Worm (Caenorhabditis elegans) whole organism, midembryonic: Measurements from ENCODE around the gene mai-1.

Experiments used
- T22C8.4 ChIP-seq: fragments of 200-800 bp; sonication (Bioruptor generic); IDR thresholded peaks from 2 replicates; pipeline ENCODE4 v1.3.6; 2022; ENCODE audit warnings: missing genetic modification characterization, missing compliant biosample characterization
- cog-1 ChIP-seq: sonication (generic microtip); optimal IDR thresholded peaks from 2 replicates; lab custom pipeline; 2016; ENCODE audit warnings: missing genetic modification characterization, missing compliant biosample characterization
- flt-1 ChIP-seq: fragments of 200-800 bp; sonication (Bioruptor generic); IDR thresholded peaks from 2 replicates; pipeline ENCODE4 v1.3.6; 2022; ENCODE audit warnings: missing genetic modification characterization, missing compliant biosample characterization
- med-1 ChIP-seq: sonication (generic microtip); optimal IDR thresholded peaks from 2 replicates; lab custom pipeline; 2017; ENCODE audit warnings: missing genetic modification characterization, mild to moderate bottlenecking, missing compliant biosample characterization, antibody characterized with exemption, missing genetic modification reagents; ENCODE audit not compliant: insufficient read depth
- ref-1 ChIP-seq: fragments of 200-800 bp; sonication (Bioruptor generic); conservative IDR thresholded peaks from 2 replicates; pipeline ENCODE4 v1.3.6; 2022; ENCODE audit warnings: missing genetic modification reagents, missing genetic modification characterization, missing compliant biosample characterization
- tab-1 ChIP-seq: fragments of 200-800 bp; sonication (Bioruptor generic); IDR thresholded peaks from 2 replicates; pipeline ENCODE4 v1.3.6; 2022; ENCODE audit warnings: missing genetic modification characterization, missing compliant biosample characterization
- ztf-29 ChIP-seq: fragments of 200-800 bp; sonication (Bioruptor generic); IDR thresholded peaks from 2 replicates; pipeline ENCODE4 v1.3.6; 2022; ENCODE audit warnings: missing genetic modification reagents, missing genetic modification characterization, missing compliant biosample characterization

DNA sequence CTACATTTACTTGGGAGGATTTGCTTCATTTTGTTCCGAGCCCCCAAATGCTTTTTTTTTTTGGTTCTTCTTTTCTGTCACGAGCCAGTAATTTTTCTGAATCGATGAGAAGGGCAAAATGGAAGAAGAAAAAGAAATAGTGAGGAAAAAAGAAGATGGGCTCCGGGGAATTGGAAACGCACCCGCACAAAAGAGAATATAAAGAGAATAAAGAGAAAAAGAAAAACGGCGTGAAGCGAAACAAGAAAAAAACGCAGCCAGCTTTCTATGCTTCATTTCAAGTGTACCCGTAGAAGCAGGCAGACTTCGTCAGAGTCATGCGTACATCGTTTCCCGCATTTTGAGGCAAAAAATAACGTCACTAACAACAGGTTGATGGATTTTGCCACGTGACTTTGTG lies 5.3 kb downstream of the mai-1 start:
- TF ChIP-seq ref-1 (GFP tag; lab: Robert Waterston, UW) (no peak), cog-1 (tag; lab: Kevin White, UChicago) (no peak), flt-1 (no peak), med-1 (GFP tag; lab: Kevin White, UChicago) (no peak), T22C8.4 (GFP tag; lab: Robert Waterston, UW) (no peak), ztf-29 (GFP tag; lab: Robert Waterston, UW) (no peak), tab-1 (no peak)
